Worm (Caenorhabditis elegans) whole organism, L2 larva: ENCODE measurements around the gene mix-1.

ENCODE experiments used
- elt-1 ChIP-seq: fragments of 150-350 bp; optimal IDR thresholded peaks from 2 replicates; lab custom pipeline; 2014; ENCODE audit warnings: missing biosample characterization, missing genetic modification characterization
- lsy-2 ChIP-seq, 2 experiments: fragments of 150-350 bp in 1 of 2; sonication (generic microtip) in 1 of 2; optimal IDR thresholded peaks; 2 replicates each; lab custom pipeline; 2014 to 2017; ENCODE audit warnings: missing biosample characterization in 2 of 2, missing genetic modification characterization in 2 of 2

DNA sequence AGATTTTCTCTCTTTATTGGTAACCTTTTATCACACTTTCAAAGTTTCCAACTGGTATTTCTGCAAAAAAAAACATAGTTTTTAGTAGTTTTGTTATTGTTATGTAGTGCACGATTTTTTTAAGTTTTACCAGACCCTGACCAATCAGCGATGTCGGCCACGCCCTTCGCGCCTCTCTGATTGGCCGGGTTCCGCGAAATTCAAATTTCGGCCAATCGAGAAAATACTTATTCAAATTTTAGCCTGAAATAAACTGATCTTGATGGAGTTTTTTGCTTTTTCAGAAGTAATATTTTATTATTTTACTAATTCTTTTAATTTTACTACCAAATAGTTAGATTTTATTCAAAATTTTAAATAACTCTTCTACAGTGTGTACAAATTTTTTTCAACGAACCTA is 19.1 kb upstream of the mix-1 start:
- TF ChIP-seq elt-1 (no peak), lsy-2 (tag; optimal IDR thresholded peaks at IDR 0.05; lab: Kevin White, UChicago) (no peak)
